Worm (Caenorhabditis elegans) whole organism, late embryonic: ENCODE results near the gene egl-38.

ENCODE experiments used
- ama-1 ChIP-seq: fragments of 150-350 bp; optimal IDR thresholded peaks from 2 replicates; lab custom pipeline; 2014
- ceh-24 ChIP-seq: sonication (generic microtip); optimal IDR thresholded peaks from 2 replicates; lab custom pipeline; 2016; ENCODE audit warnings: mild to moderate bottlenecking, missing genetic modification characterization, missing compliant biosample characterization
- dmd-4 ChIP-seq: sonication (generic microtip); optimal IDR thresholded peaks from 2 replicates; lab custom pipeline; 2016; ENCODE audit warnings: borderline replicate concordance, missing genetic modification characterization, missing compliant biosample characterization
- fkh-10 ChIP-seq: fragments of 150-350 bp; optimal IDR thresholded peaks from 2 replicates; lab custom pipeline; 2014; ENCODE audit warnings: missing biosample characterization, missing genetic modification reagents, missing genetic modification characterization
- hlh-6 ChIP-seq: sonication (generic microtip); optimal IDR thresholded peaks from 2 replicates; lab custom pipeline; 2016; ENCODE audit warnings: missing genotype, missing genetic modification characterization, missing compliant biosample characterization
- hlh-8 ChIP-seq: sonication (generic microtip); optimal IDR thresholded peaks from 2 replicates; lab custom pipeline; 2016; ENCODE audit warnings: missing genotype, missing genetic modification characterization, missing compliant biosample characterization
- lin-11 ChIP-seq: fragments of 200-800 bp; sonication (Bioruptor generic); optimal IDR thresholded peaks from 2 replicates; lab custom pipeline; 2018; ENCODE audit warnings: mild to moderate bottlenecking, missing genetic modification characterization, missing compliant biosample characterization
- nfya-1 ChIP-seq: sonication (generic microtip); optimal IDR thresholded peaks from 2 replicates; lab custom pipeline; 2017; ENCODE audit warnings: missing genetic modification characterization, mild to moderate bottlenecking, missing compliant biosample characterization, antibody characterized with exemption, moderate library complexity
- pqm-1 ChIP-seq: sonication (generic microtip); optimal IDR thresholded peaks from 2 replicates; lab custom pipeline; 2016; ENCODE audit warnings: missing genetic modification characterization, missing compliant biosample characterization
- pros-1 ChIP-seq: fragments of 150-350 bp; optimal IDR thresholded peaks from 2 replicates; lab custom pipeline; 2014; ENCODE audit warnings: missing biosample characterization, missing genetic modification reagents, missing genetic modification characterization
- ttx-3 ChIP-seq: sonication (generic microtip); optimal IDR thresholded peaks from 2 replicates; lab custom pipeline; 2016; ENCODE audit warnings: missing genetic modification reagents, missing genetic modification characterization, missing compliant biosample characterization
- unc-55 ChIP-seq: sonication (generic microtip); optimal IDR thresholded peaks from 2 replicates; lab custom pipeline; 2017; ENCODE audit warnings: missing biosample characterization, missing genetic modification reagents, missing genetic modification characterization

- TF ChIP-seq pqm-1 (tag; lab: Kevin White, UChicago) = no peak
- TF ChIP-seq ttx-3 (tag; lab: Kevin White, UChicago) = no peak
- TF ChIP-seq nfya-1 = no peak
- no peak for TF ChIP-seq lin-11
- no peak for TF ChIP-seq ama-1 (lab: Kevin White, UChicago)
- no peak for TF ChIP-seq fkh-10 (GFP tag; lab: Kevin White, UChicago)
- no peak for TF ChIP-seq unc-55 (GFP tag; lab: Kevin White, UChicago)
- no peak for TF ChIP-seq ceh-24 (tag; lab: Kevin White, UChicago)
- TF ChIP-seq pros-1 (tag; lab: Kevin White, UChicago) = no peak
- no peak for TF ChIP-seq dmd-4 (tag; lab: Kevin White, UChicago)
- TF ChIP-seq hlh-6 (tag; lab: Kevin White, UChicago) = no peak
- TF ChIP-seq hlh-8 (tag; lab: Kevin White, UChicago) = no peak
Observed at ce11 chrIV:10059175-10059574, 51.1 kb downstream of the egl-38 start.
